Worm (Caenorhabditis elegans) whole organism, early embryonic: Measurements from ENCODE around the gene C30G12.1.

Source experiments
- B0310.2 ChIP-seq: sonication (generic microtip); optimal IDR thresholded peaks from 2 replicates; lab custom pipeline; 2016; ENCODE audit warnings: mild to moderate bottlenecking, missing genetic modification characterization, missing compliant biosample characterization
- F13C5.2 ChIP-seq: sonication (generic microtip); optimal IDR thresholded peaks from 2 replicates; lab custom pipeline; 2017; ENCODE audit warnings: mild to moderate bottlenecking, missing genetic modification characterization, inconsistent platforms, missing compliant biosample characterization
- aly-1 ChIP-seq: sonication (generic microtip); optimal IDR thresholded peaks from 2 replicates; lab custom pipeline; 2016; ENCODE audit warnings: missing genetic modification characterization, missing compliant biosample characterization
- ama-1 ChIP-seq: fragments of 150-350 bp; optimal IDR thresholded peaks from 2 replicates; lab custom pipeline; 2014
- ceh-13 ChIP-seq: fragments of 200-800 bp; sonication (Bioruptor generic); optimal IDR thresholded peaks from 2 replicates; lab custom pipeline; 2018; ENCODE audit warnings: mild to moderate bottlenecking, missing genetic modification characterization, missing compliant biosample characterization
- ceh-36 ChIP-seq: sonication (generic microtip); optimal IDR thresholded peaks from 2 replicates; lab custom pipeline; 2016; ENCODE audit warnings: missing genetic modification characterization, inconsistent platforms, missing compliant biosample characterization
- ets-7 ChIP-seq: sonication (generic microtip); optimal IDR thresholded peaks from 2 replicates; lab custom pipeline; 2016; ENCODE audit warnings: missing genotype, missing genetic modification characterization, missing compliant biosample characterization
- flt-1 ChIP-seq: fragments of 200-800 bp; sonication (Bioruptor generic); IDR thresholded peaks from 2 replicates; pipeline ENCODE4 v1.3.6; 2022; ENCODE audit warnings: missing genetic modification characterization, missing compliant biosample characterization
- hmbx-1 ChIP-seq: sonication (generic microtip); optimal IDR thresholded peaks from 2 replicates; lab custom pipeline; 2016; ENCODE audit warnings: mild to moderate bottlenecking, missing genetic modification characterization, missing compliant biosample characterization
- hmg-4 ChIP-seq: fragments of 200-800 bp; sonication (Bioruptor generic); optimal IDR thresholded peaks from 2 replicates; lab custom pipeline; 2018; ENCODE audit warnings: mild to moderate bottlenecking, missing genetic modification characterization, missing compliant biosample characterization
- hnd-1 ChIP-seq: sonication (generic microtip); optimal IDR thresholded peaks from 2 replicates; lab custom pipeline; 2016; ENCODE audit warnings: missing genetic modification characterization, missing compliant biosample characterization
- pes-1 ChIP-seq: fragments of 200-800 bp; sonication (Bioruptor generic); IDR thresholded peaks from 2 replicates; pipeline ENCODE4 v1.3.6; 2022; ENCODE audit warnings: missing genetic modification reagents, missing genetic modification characterization, missing compliant biosample characterization
- scrt-1 ChIP-seq: fragments of 200-800 bp; sonication (Bioruptor generic); IDR thresholded peaks from 2 replicates; pipeline ENCODE4 v1.3.6; 2022; ENCODE audit warnings: missing genetic modification characterization, missing compliant biosample characterization
- sea-1 ChIP-seq: fragments of 200-800 bp; sonication (Bioruptor generic); conservative IDR thresholded peaks from 2 replicates; pipeline ENCODE4 v1.3.6; 2022; ENCODE audit warnings: missing genetic modification characterization, missing compliant biosample characterization
- tbx-11 ChIP-seq: fragments of 200-800 bp; sonication (Bioruptor generic); IDR thresholded peaks from 2 replicates; pipeline ENCODE4 v1.3.6; 2022; ENCODE audit warnings: missing genetic modification characterization, missing compliant biosample characterization
- tbx-37 ChIP-seq: fragments of 200-800 bp; sonication (Bioruptor generic); conservative IDR thresholded peaks from 2 replicates; pipeline ENCODE4 v1.3.6; 2022; ENCODE audit warnings: missing genetic modification reagents, missing genetic modification characterization, missing compliant biosample characterization
- tra-4 ChIP-seq: sonication (generic microtip); optimal IDR thresholded peaks from 2 replicates; lab custom pipeline; 2017; ENCODE audit warnings: missing genetic modification characterization, missing compliant biosample characterization

Gene C30G12.1

DNA sequence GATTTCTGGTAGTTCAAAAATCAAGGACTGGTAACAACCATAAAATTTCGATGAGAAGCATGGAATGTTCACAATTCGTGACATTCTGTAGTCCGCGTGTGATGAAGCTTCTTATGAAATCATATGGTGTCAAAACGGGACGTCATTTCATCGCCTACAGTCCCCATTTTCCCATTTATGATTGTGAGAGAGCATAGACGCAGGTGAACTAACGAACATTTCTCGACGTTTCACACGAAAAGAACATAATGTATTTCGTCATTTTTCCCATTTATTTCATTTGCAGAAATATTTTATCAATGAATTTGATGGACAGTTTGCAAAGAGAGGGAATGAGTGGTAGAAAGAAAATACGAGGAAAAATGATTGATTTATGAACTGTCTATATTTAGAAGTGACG lies 12.0 kb upstream of the C30G12.1 start:
- no peak for TF ChIP-seq tbx-37 (GFP tag; lab: Robert Waterston, UW)
- TF ChIP-seq scrt-1 (GFP tag; lab: Robert Waterston, UW) = no peak
- no peak for TF ChIP-seq B0310.2 (tag; lab: Kevin White, UChicago)
- TF ChIP-seq flt-1 (GFP tag; lab: Robert Waterston, UW) = no peak
- TF ChIP-seq hnd-1 = no peak
- no peak for TF ChIP-seq ceh-13 (GFP tag; lab: Kevin White, UChicago)
- TF ChIP-seq hmg-4 (GFP tag; lab: Kevin White, UChicago) = no peak
- no peak for TF ChIP-seq tra-4 (tag; lab: Kevin White, UChicago)
- TF ChIP-seq F13C5.2 (tag; lab: Kevin White, UChicago) = no peak

ce11 chrII:7287709-7288108 lies 11.4 kb upstream of the C30G12.1 start:
- TF ChIP-seq hmbx-1 = no peak
- TF ChIP-seq flt-1 (GFP tag; lab: Robert Waterston, UW) = no peak

ce11 chrII:7289923-7290476 lies 9.1 kb upstream of the C30G12.1 start, which contains the start of gene C30G12.2:
Gene C30G12.2 (plus strand): TSS chrII:7290426.
- TF ChIP-seq scrt-1 (GFP tag; lab: Robert Waterston, UW) = no peak
- TF ChIP-seq hnd-1 = no peak
- no peak for TF ChIP-seq ceh-13 (GFP tag; lab: Kevin White, UChicago)
- TF ChIP-seq flt-1 (GFP tag; lab: Robert Waterston, UW) = no peak
- no peak for TF ChIP-seq ets-7 (tag; lab: Kevin White, UChicago)
- TF ChIP-seq aly-1 (tag; lab: Kevin White, UChicago) = no peak
- TF ChIP-seq sea-1 = no peak
- TF ChIP-seq ama-1 (lab: Kevin White, UChicago) = no peak
- no peak for TF ChIP-seq tbx-11 (GFP tag; lab: Robert Waterston, UW)
- TF ChIP-seq F13C5.2 (tag; lab: Kevin White, UChicago) = no peak
- TF ChIP-seq pes-1 (GFP tag; lab: Robert Waterston, UW) = no peak
- TF ChIP-seq ceh-36 (tag; lab: Kevin White, UChicago) = no peak
- no peak for TF ChIP-seq hmg-4 (GFP tag; lab: Kevin White, UChicago)
- TF ChIP-seq tbx-37 (GFP tag; lab: Robert Waterston, UW) = no peak
- TF ChIP-seq tra-4 (tag; lab: Kevin White, UChicago) = no peak
- TF ChIP-seq hmbx-1 = no peak
- no peak for TF ChIP-seq B0310.2 (tag; lab: Kevin White, UChicago)

ce11 chrII:7295917-7296316 lies 3.2 kb upstream of the C30G12.1 start, which contains the start of gene C30G12.6:
Gene C30G12.6 (minus strand): TSS chrII:7296017.
- TF ChIP-seq B0310.2 (tag; lab: Kevin White, UChicago) = no peak
- no peak for TF ChIP-seq ets-7 (tag; lab: Kevin White, UChicago)
- no peak for TF ChIP-seq hnd-1

DNA sequence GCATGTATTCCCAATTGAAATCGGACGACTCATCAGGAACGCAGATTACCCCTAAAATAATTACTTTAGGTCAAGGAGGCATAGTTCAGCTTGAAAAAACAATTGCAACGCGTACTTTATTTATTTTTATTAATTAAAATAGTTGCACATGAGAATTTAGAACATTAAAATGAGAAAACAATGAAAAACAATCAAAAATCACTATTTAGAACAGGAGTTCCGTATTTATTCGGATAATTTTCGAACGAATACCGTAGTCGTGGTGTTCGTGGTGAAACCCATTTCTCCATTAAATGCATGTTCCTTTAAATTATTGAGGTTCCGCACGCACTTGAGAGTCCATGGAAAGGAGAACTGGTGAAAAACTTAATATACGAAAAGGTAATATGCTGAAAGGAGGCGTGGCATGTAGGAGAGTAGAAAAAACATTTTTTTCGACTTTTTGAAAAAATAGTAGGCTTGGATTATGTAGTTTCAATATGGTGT lies 902 bp upstream of the C30G12.1 start, which contains the start of gene puf-8:
puf-8 (minus strand) TSS at position 51 of the 486 bp plus-strand sequence.
- TF ChIP-seq tbx-11 (GFP tag; lab: Robert Waterston, UW) = no peak
- no peak for TF ChIP-seq tra-4 (tag; lab: Kevin White, UChicago)
- TF ChIP-seq hnd-1 = no peak
- TF ChIP-seq ets-7 (tag; lab: Kevin White, UChicago) = no peak
- no peak for TF ChIP-seq pes-1 (GFP tag; lab: Robert Waterston, UW)
- TF ChIP-seq scrt-1 (GFP tag; lab: Robert Waterston, UW) = no peak
- no peak for TF ChIP-seq ceh-13 (GFP tag; lab: Kevin White, UChicago)
- no peak for TF ChIP-seq F13C5.2 (tag; lab: Kevin White, UChicago)
- TF ChIP-seq hmg-4 (GFP tag; lab: Kevin White, UChicago) = no peak
- no peak for TF ChIP-seq flt-1 (GFP tag; lab: Robert Waterston, UW)
- TF ChIP-seq tbx-37 (GFP tag; lab: Robert Waterston, UW) = no peak
- TF ChIP-seq aly-1 (tag; lab: Kevin White, UChicago) = no peak
- TF ChIP-seq hmbx-1 = no peak
- no peak for TF ChIP-seq ama-1 (lab: Kevin White, UChicago)
- no peak for TF ChIP-seq sea-1
- no peak for TF ChIP-seq ceh-36 (tag; lab: Kevin White, UChicago)
- no peak for TF ChIP-seq B0310.2 (tag; lab: Kevin White, UChicago)

- TF ChIP-seq pes-1 (GFP tag; lab: Robert Waterston, UW) (no peak), ets-7 (tag; lab: Kevin White, UChicago) (no peak), hnd-1 (no peak), ceh-13 (GFP tag; lab: Kevin White, UChicago) (no peak), B0310.2 (tag; lab: Kevin White, UChicago) (no peak), tbx-37 (GFP tag; lab: Robert Waterston, UW) (no peak), sea-1 (no peak), ceh-36 (tag; lab: Kevin White, UChicago) (no peak), hmg-4 (GFP tag; lab: Kevin White, UChicago) (no peak), hmbx-1 (no peak), scrt-1 (GFP tag; lab: Robert Waterston, UW) (no peak), tra-4 (tag; lab: Kevin White, UChicago) (no peak)
These were observed 2.6 kb downstream of the C30G12.1 start, which contains the start of gene cul-4 for ce11 chrII:7301670-7302151. Gene cul-4 (plus strand): TSS chrII:7302101.

ce11 chrII:7305558-7305957 lies 6.4 kb downstream of the C30G12.1 start, which contains the start of gene brf-1:
Gene brf-1 (plus strand): TSS chrII:7305858.
- no peak for TF ChIP-seq hmbx-1
- TF ChIP-seq scrt-1 (GFP tag; lab: Robert Waterston, UW) = no peak
- TF ChIP-seq pes-1 (GFP tag; lab: Robert Waterston, UW) = no peak
- TF ChIP-seq tra-4 (tag; lab: Kevin White, UChicago) = no peak
- TF ChIP-seq ama-1 (lab: Kevin White, UChicago) = no peak
- TF ChIP-seq B0310.2 (tag; lab: Kevin White, UChicago) = no peak
- TF ChIP-seq ceh-36 (tag; lab: Kevin White, UChicago) = no peak
- TF ChIP-seq tbx-37 (GFP tag; lab: Robert Waterston, UW) = no peak
- no peak for TF ChIP-seq ceh-13 (GFP tag; lab: Kevin White, UChicago)
- TF ChIP-seq flt-1 (GFP tag; lab: Robert Waterston, UW) = no peak
- no peak for TF ChIP-seq aly-1 (tag; lab: Kevin White, UChicago)
- no peak for TF ChIP-seq hnd-1
- TF ChIP-seq hmg-4 (GFP tag; lab: Kevin White, UChicago) = no peak
- TF ChIP-seq sea-1 = no peak
- TF ChIP-seq tbx-11 (GFP tag; lab: Robert Waterston, UW) = no peak
- TF ChIP-seq ets-7 (tag; lab: Kevin White, UChicago) = no peak
- no peak for TF ChIP-seq F13C5.2 (tag; lab: Kevin White, UChicago)
